Worm (Caenorhabditis elegans) whole organism, L2 larva: ENCODE data around the gene T23F11.6.

Source experiments
- C34F6.9 ChIP-seq: fragments of 150-350 bp; optimal IDR thresholded peaks from 2 replicates; lab custom pipeline; 2014; ENCODE audit warnings: missing biosample characterization, missing genetic modification characterization
- F13H6.1 ChIP-seq: sonication (generic microtip); optimal IDR thresholded peaks from 2 replicates; lab custom pipeline; 2016; ENCODE audit warnings: missing genetic modification characterization, missing compliant biosample characterization
- R02D3.7 ChIP-seq: fragments of 150-350 bp; optimal IDR thresholded peaks from 2 replicates; lab custom pipeline; 2014; ENCODE audit warnings: missing biosample characterization, missing genetic modification characterization
- Y55F3AM.14 ChIP-seq: fragments of 200-800 bp; sonication (Bioruptor generic); optimal IDR thresholded peaks from 2 replicates; lab custom pipeline; 2018; ENCODE audit warnings: mild to moderate bottlenecking, missing genetic modification characterization, missing compliant biosample characterization
- ZK546.5 ChIP-seq: sonication (generic microtip); optimal IDR thresholded peaks from 2 replicates; lab custom pipeline; 2017; ENCODE audit warnings: missing biosample characterization, missing genetic modification characterization
- alr-1 ChIP-seq: fragments of 150-350 bp; optimal IDR thresholded peaks from 2 replicates; lab custom pipeline; 2014; ENCODE audit warnings: missing biosample characterization, missing genetic modification characterization
- aly-2 ChIP-seq: fragments of 150-350 bp; optimal IDR thresholded peaks from 2 replicates; lab custom pipeline; 2014; ENCODE audit warnings: missing biosample characterization, missing genetic modification characterization
- ama-1 ChIP-seq: fragments of 150-350 bp; optimal IDR thresholded peaks from 2 replicates; lab custom pipeline; 2018; ENCODE audit warnings: inconsistent platforms
- blmp-1 ChIP-seq: sonication (generic microtip); optimal IDR thresholded peaks from 2 replicates; lab custom pipeline; 2017; ENCODE audit warnings: missing genetic modification characterization, mild to moderate bottlenecking, missing compliant biosample characterization, antibody characterized with exemption, moderate library complexity; ENCODE audit not compliant: insufficient read depth
- ceh-16 ChIP-seq: fragments of 150-350 bp; optimal IDR thresholded peaks from 2 replicates; lab custom pipeline; 2014; ENCODE audit warnings: missing biosample characterization, missing genetic modification characterization
- ceh-82 ChIP-seq: fragments of 150-350 bp; optimal IDR thresholded peaks from 2 replicates; lab custom pipeline; 2014; ENCODE audit warnings: missing biosample characterization, missing genetic modification characterization
- crh-2 ChIP-seq: sonication (generic microtip); optimal IDR thresholded peaks from 2 replicates; lab custom pipeline; 2017; ENCODE audit warnings: missing biosample characterization, missing genetic modification characterization
- dmd-4 ChIP-seq: sonication (generic microtip); optimal IDR thresholded peaks from 2 replicates; lab custom pipeline; 2017; ENCODE audit warnings: missing biosample characterization, missing genetic modification characterization
- egl-27 ChIP-seq: sonication (generic microtip); optimal IDR thresholded peaks from 3 replicates; lab custom pipeline; 2017; ENCODE audit warnings: missing biosample characterization, missing genetic modification reagents, missing genetic modification characterization
- elt-1 ChIP-seq: fragments of 150-350 bp; optimal IDR thresholded peaks from 2 replicates; lab custom pipeline; 2014; ENCODE audit warnings: missing biosample characterization, missing genetic modification characterization
- elt-3 ChIP-seq: sonication (generic microtip); optimal IDR thresholded peaks from 2 replicates; lab custom pipeline; 2017; ENCODE audit warnings: missing biosample characterization, missing genetic modification characterization
- fos-1 ChIP-seq: fragments of 150-350 bp; optimal IDR thresholded peaks from 2 replicates; lab custom pipeline; 2014; ENCODE audit warnings: missing biosample characterization, missing genetic modification characterization
- gmeb-1 ChIP-seq: fragments of 150-350 bp; optimal IDR thresholded peaks from 2 replicates; lab custom pipeline; 2014; ENCODE audit warnings: missing biosample characterization, missing genetic modification characterization
- lin-11 ChIP-seq: fragments of 150-350 bp; sonication (generic microtip); optimal IDR thresholded peaks from 2 replicates; lab custom pipeline; 2014; ENCODE audit warnings: missing biosample characterization, missing genetic modification characterization, inconsistent platforms, mixed read lengths
- lin-13 ChIP-seq: fragments of 150-350 bp; optimal IDR thresholded peaks from 2 replicates; lab custom pipeline; 2014; ENCODE audit warnings: missing biosample characterization, missing genetic modification reagents, missing genetic modification characterization
- lin-39 ChIP-seq: fragments of 150-350 bp; optimal IDR thresholded peaks from 2 replicates; lab custom pipeline; 2014; ENCODE audit warnings: missing biosample characterization, missing genetic modification reagents, missing genetic modification characterization
- lsy-2 ChIP-seq, 2 experiments: fragments of 150-350 bp in 1 of 2; sonication (generic microtip) in 1 of 2; optimal IDR thresholded peaks; 2 replicates each; lab custom pipeline; 2014 to 2017; ENCODE audit warnings: missing biosample characterization in 2 of 2, missing genetic modification characterization in 2 of 2
- mab-5 ChIP-seq: fragments of 150-350 bp; optimal IDR thresholded peaks from 2 replicates; lab custom pipeline; 2014; ENCODE audit warnings: missing biosample characterization, missing genetic modification characterization
- mbf-1 ChIP-seq: sonication (generic microtip); optimal IDR thresholded peaks from 2 replicates; lab custom pipeline; 2017; ENCODE audit warnings: missing biosample characterization, missing genetic modification characterization
- mdl-1 ChIP-seq, 2 experiments: fragments of 150-350 bp in 1 of 2; sonication (generic microtip) in 1 of 2; optimal IDR thresholded peaks; 2 replicates each; lab custom pipeline; 2017; ENCODE audit warnings: missing biosample characterization in 2 of 2, missing genetic modification characterization in 2 of 2
- nhr-10 ChIP-seq: sonication (generic microtip); optimal IDR thresholded peaks from 2 replicates; lab custom pipeline; 2017; ENCODE audit warnings: missing biosample characterization, missing genetic modification characterization
- nhr-11 ChIP-seq: fragments of 150-350 bp; optimal IDR thresholded peaks from 2 replicates; lab custom pipeline; 2014; ENCODE audit warnings: missing biosample characterization, missing genetic modification characterization
- nhr-12 ChIP-seq: fragments of 150-350 bp; optimal IDR thresholded peaks from 2 replicates; lab custom pipeline; 2014; ENCODE audit warnings: missing biosample characterization, missing genetic modification characterization
- nhr-129 ChIP-seq: fragments of 150-350 bp; optimal IDR thresholded peaks from 2 replicates; lab custom pipeline; 2014; ENCODE audit warnings: missing biosample characterization, missing genetic modification characterization
- nhr-21 ChIP-seq: fragments of 150-350 bp; optimal IDR thresholded peaks from 2 replicates; lab custom pipeline; 2014; ENCODE audit warnings: missing biosample characterization, missing genetic modification characterization
- nhr-23 ChIP-seq: fragments of 150-350 bp; optimal IDR thresholded peaks from 2 replicates; lab custom pipeline; 2014; ENCODE audit warnings: missing biosample characterization, missing genetic modification reagents, missing genetic modification characterization
- nhr-237 ChIP-seq: fragments of 150-350 bp; optimal IDR thresholded peaks from 2 replicates; lab custom pipeline; 2014; ENCODE audit warnings: missing biosample characterization, missing genetic modification characterization
- nhr-25 ChIP-seq: fragments of 150-350 bp; sonication (generic microtip); optimal IDR thresholded peaks from 3 replicates; lab custom pipeline; 2014; ENCODE audit warnings: missing biosample characterization, missing genetic modification characterization
- nhr-6 ChIP-seq: fragments of 150-350 bp; optimal IDR thresholded peaks from 2 replicates; lab custom pipeline; 2014; ENCODE audit warnings: missing biosample characterization, missing genetic modification characterization
- nhr-77 ChIP-seq: fragments of 150-350 bp; optimal IDR thresholded peaks from 2 replicates; lab custom pipeline; 2014; ENCODE audit warnings: missing biosample characterization, missing genetic modification characterization
- peb-1 ChIP-seq: fragments of 150-350 bp; optimal IDR thresholded peaks from 2 replicates; lab custom pipeline; 2014; ENCODE audit warnings: missing biosample characterization, missing genetic modification characterization
- sem-4 ChIP-seq: fragments of 150-350 bp; optimal IDR thresholded peaks from 2 replicates; lab custom pipeline; 2014; ENCODE audit warnings: missing biosample characterization, missing genetic modification reagents, missing genetic modification characterization
- skn-1 ChIP-seq: sonication (generic microtip); optimal IDR thresholded peaks from 2 replicates; lab custom pipeline; 2017; ENCODE audit warnings: missing biosample characterization, missing genetic modification characterization
- sma-3 ChIP-seq: sonication (generic microtip); optimal IDR thresholded peaks from 2 replicates; lab custom pipeline; 2016; ENCODE audit warnings: missing genetic modification reagents, missing genetic modification characterization, missing compliant biosample characterization
- sma-9 ChIP-seq, 2 experiments: fragments of 150-350 bp in 1 of 2; sonication (generic microtip) in 1 of 2; optimal IDR thresholded peaks; 2 replicates each; lab custom pipeline; 2014 to 2016; ENCODE audit warnings: missing genetic modification characterization in 2 of 2, mild to moderate bottlenecking in 1 of 2, missing biosample characterization in 1 of 2, missing compliant biosample characterization in 1 of 2, missing genetic modification reagents in 1 of 2, moderate library complexity in 1 of 2
- snpc-4 ChIP-seq: fragments of 150-350 bp; optimal IDR thresholded peaks from 2 replicates; lab custom pipeline; 2014; ENCODE audit warnings: missing biosample characterization, missing genetic modification characterization
- unc-39 ChIP-seq: fragments of 150-350 bp; optimal IDR thresholded peaks from 2 replicates; lab custom pipeline; 2014; ENCODE audit warnings: missing biosample characterization, missing genetic modification characterization
- unc-55 ChIP-seq: fragments of 150-350 bp; sonication (generic microtip); optimal IDR thresholded peaks from 3 replicates; lab custom pipeline; 2014; ENCODE audit warnings: missing biosample characterization, missing genetic modification reagents, missing genetic modification characterization
- unc-62 ChIP-seq: fragments of 150-350 bp; optimal IDR thresholded peaks from 2 replicates; lab custom pipeline; 2014; ENCODE audit warnings: missing biosample characterization, missing genetic modification reagents, missing genetic modification characterization
- zag-1 ChIP-seq: fragments of 150-350 bp; optimal IDR thresholded peaks from 2 replicates; lab custom pipeline; 2014; ENCODE audit warnings: missing biosample characterization, missing genetic modification characterization
- ztf-1 ChIP-seq: fragments of 200-800 bp; sonication (Bioruptor generic); conservative IDR thresholded peaks from 2 replicates; pipeline ENCODE4 v1.3.6; 2022; ENCODE audit warnings: missing genetic modification characterization, missing compliant biosample characterization
- ztf-11 ChIP-seq: sonication (generic microtip); optimal IDR thresholded peaks from 2 replicates; lab custom pipeline; 2017; ENCODE audit warnings: missing biosample characterization, missing genetic modification characterization
- ztf-4 ChIP-seq: fragments of 150-350 bp; optimal IDR thresholded peaks from 2 replicates; lab custom pipeline; 2014; ENCODE audit warnings: missing biosample characterization, missing genetic modification characterization

Gene T23F11.6

DNA sequence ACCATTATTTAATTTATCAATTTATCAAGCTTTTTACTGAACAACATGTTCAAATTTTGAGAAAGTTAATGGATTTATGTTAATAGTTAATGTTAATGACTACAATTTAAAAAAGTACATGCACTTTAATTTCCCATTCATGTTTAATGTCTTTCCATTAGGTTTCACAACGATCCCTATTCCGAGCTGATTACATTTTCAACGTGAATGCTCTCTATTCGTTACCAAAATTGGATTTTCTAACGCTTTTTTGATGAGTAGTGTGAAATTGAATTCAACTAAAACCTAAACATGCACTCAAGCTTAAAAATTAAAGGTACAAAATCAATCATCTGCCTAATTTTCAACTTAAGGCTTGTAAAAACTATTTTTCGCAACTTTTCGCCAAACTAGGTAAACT is 9.7 kb upstream of the T23F11.6 start:
- no peak for TF ChIP-seq zag-1 (tag; lab: Kevin White, UChicago)
- TF ChIP-seq nhr-129 (tag; lab: Kevin White, UChicago), result no peak
- TF ChIP-seq Y55F3AM.14, result no peak
- no peak for TF ChIP-seq fos-1 (tag; lab: Kevin White, UChicago)
- no peak for TF ChIP-seq alr-1 (tag; lab: Kevin White, UChicago)
- no peak for TF ChIP-seq nhr-25
- no peak for TF ChIP-seq dmd-4 (tag; lab: Kevin White, UChicago)
- TF ChIP-seq, all 48 proteins: peak for 0

DNA sequence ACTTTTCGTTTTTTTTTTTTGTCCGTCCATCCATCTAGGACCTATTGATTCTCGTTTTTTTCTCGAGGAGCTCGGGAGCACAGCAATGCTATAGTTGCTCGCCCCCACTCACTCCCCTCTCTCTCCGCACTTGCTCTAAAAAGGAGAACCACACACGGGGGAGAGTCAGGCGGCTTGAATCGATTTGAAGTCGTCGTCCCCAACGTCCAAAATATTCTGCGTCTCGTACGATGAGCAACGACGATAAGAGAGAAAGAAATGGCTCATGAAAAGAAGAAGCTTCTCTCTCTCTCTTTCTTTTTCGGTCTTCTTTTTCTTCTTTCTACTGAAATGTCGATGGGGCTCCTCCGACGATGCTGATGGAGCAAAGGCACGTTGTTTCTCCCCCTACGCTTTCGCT is 8.7 kb upstream of the T23F11.6 start:
- TF ChIP-seq R02D3.7 (tag; lab: Kevin White, UChicago), result no peak
- no peak for TF ChIP-seq nhr-23
- no peak for TF ChIP-seq fos-1 (tag; lab: Kevin White, UChicago)
- TF ChIP-seq mbf-1 (tag; lab: Kevin White, UChicago), result no peak
- no peak for TF ChIP-seq alr-1 (tag; lab: Kevin White, UChicago)
- TF ChIP-seq lsy-2 (tag; optimal IDR thresholded peaks at IDR 0.05; lab: Kevin White, UChicago), result peak; percentile 55 to 70
- TF ChIP-seq mab-5 (tag; lab: Kevin White, UChicago), result peak; percentile 40
- no peak for TF ChIP-seq gmeb-1 (tag; lab: Kevin White, UChicago)
- peak; percentile 88 for TF ChIP-seq zag-1 (tag; lab: Kevin White, UChicago)
- no peak for TF ChIP-seq lin-39 (tag; lab: Kevin White, UChicago)
- TF ChIP-seq nhr-11, result no peak
- TF ChIP-seq ztf-1 (GFP tag; lab: Robert Waterston, UW), result no peak
- TF ChIP-seq snpc-4 (tag; lab: Kevin White, UChicago), result peak; percentile 28
- no peak for TF ChIP-seq ztf-11 (tag; lab: Kevin White, UChicago)
- TF ChIP-seq C34F6.9 (tag; lab: Kevin White, UChicago), result peak; percentile 83
- TF ChIP-seq skn-1 (tag; lab: Kevin White, UChicago), result no peak
- peak; percentile 63 for TF ChIP-seq F13H6.1 (tag; lab: Kevin White, UChicago)
- TF ChIP-seq nhr-129 (tag; lab: Kevin White, UChicago), result peak; percentile 68
- TF ChIP-seq nhr-25, result no peak
- no peak for TF ChIP-seq elt-1 (tag; lab: Kevin White, UChicago)
- no peak for TF ChIP-seq blmp-1 (tag; lab: Kevin White, UChicago)
- peak; percentile 72 for TF ChIP-seq crh-2 (tag; lab: Kevin White, UChicago)
- TF ChIP-seq sma-9 (GFP tag; optimal IDR thresholded peaks at IDR 0.05; lab: Kevin White, UChicago), result peak; percentile 35
- TF ChIP-seq sma-9 (tag; optimal IDR thresholded peaks at IDR 0.05; lab: Kevin White, UChicago), result no peak
- TF ChIP-seq ztf-4, result no peak
- TF ChIP-seq unc-39 (tag; lab: Kevin White, UChicago), result no peak
- TF ChIP-seq nhr-12 (tag; lab: Kevin White, UChicago), result no peak
- TF ChIP-seq dmd-4 (tag; lab: Kevin White, UChicago), result no peak
- peak; percentile 69 for TF ChIP-seq Y55F3AM.14
- no peak for TF ChIP-seq ZK546.5
- no peak for TF ChIP-seq nhr-21
- no peak for TF ChIP-seq ceh-82
- TF ChIP-seq aly-2 (tag; lab: Kevin White, UChicago), result no peak
- no peak for TF ChIP-seq nhr-237 (tag; lab: Kevin White, UChicago)
- TF ChIP-seq lin-13 (GFP tag; lab: Kevin White, UChicago), result peak; percentile 36
- no peak for TF ChIP-seq nhr-77 (tag; lab: Kevin White, UChicago)
- TF ChIP-seq nhr-10 (tag; lab: Kevin White, UChicago), result no peak
- TF ChIP-seq sma-3 (GFP tag; lab: Kevin White, UChicago), result no peak
- TF ChIP-seq elt-3, result no peak
- TF ChIP-seq ceh-16 (tag; lab: Kevin White, UChicago), result no peak
- peak; percentile 70 for TF ChIP-seq lin-11
- no peak for TF ChIP-seq nhr-6 (tag; lab: Kevin White, UChicago)
- TF ChIP-seq unc-62 (GFP tag; lab: Kevin White, UChicago), result no peak
- peak in 1 of 2 experiments; percentile 32 for TF ChIP-seq mdl-1 (tag; optimal IDR thresholded peaks at IDR 0.05; lab: Kevin White, UChicago)
- TF ChIP-seq peb-1, result no peak
- TF ChIP-seq egl-27 (tag; lab: Kevin White, UChicago), result peak; percentile 45
- peak; percentile 91 for TF ChIP-seq unc-55 (GFP tag; lab: Kevin White, UChicago)
- TF ChIP-seq ama-1, result no peak
- TF ChIP-seq sem-4 (tag; lab: Kevin White, UChicago), result peak; percentile 42
